Fruit fly (Drosophila melanogaster) whole organism, embryonic: ENCODE results near the gene CG18675.

Experiments
- Ada2b ChIP-seq: fragments of 200-800 bp; sonication (Bioruptor generic); IDR thresholded peaks from 2 replicates; pipeline ENCODE4 v1.3.6; 2022; ENCODE audit warnings: missing biosample characterization, missing genetic modification characterization
- Bdp1 ChIP-seq: fragments of 200-800 bp; sonication (Bioruptor generic); optimal IDR thresholded peaks from 3 replicates; lab custom pipeline; 2016; ENCODE audit warnings: missing biosample characterization, missing genetic modification characterization
- CG10543 ChIP-seq: fragments of 200-800 bp; sonication (Bioruptor generic); optimal IDR thresholded peaks from 3 replicates; lab custom pipeline; 2017; ENCODE audit warnings: missing biosample characterization, mild to moderate bottlenecking, missing genetic modification characterization, moderate library complexity
- CG10565 ChIP-seq: fragments of 200-800 bp; sonication (Bioruptor generic); optimal IDR thresholded peaks from 3 replicates; lab custom pipeline; 2016; ENCODE audit warnings: missing biosample characterization, mild to moderate bottlenecking, missing genetic modification characterization
- CG11398 ChIP-seq: fragments of 200-800 bp; sonication (Bioruptor generic); optimal IDR thresholded peaks from 2 replicates; lab custom pipeline; 2016; ENCODE audit warnings: missing biosample characterization, missing genetic modification characterization
- CG13894 ChIP-seq: fragments of 200-800 bp; sonication (Bioruptor generic); optimal IDR thresholded peaks from 3 replicates; lab custom pipeline; 2018; ENCODE audit warnings: missing biosample characterization, mild to moderate bottlenecking, missing genetic modification characterization, moderate library complexity
- CG1603 ChIP-seq: fragments of 200-800 bp; sonication (Bioruptor generic); optimal IDR thresholded peaks from 2 replicates; lab custom pipeline; 2019; ENCODE audit warnings: missing biosample characterization, mild to moderate bottlenecking, missing genetic modification characterization, moderate library complexity
- CG17186 ChIP-seq: fragments of 200-800 bp; sonication (Bioruptor generic); optimal IDR thresholded peaks from 3 replicates; lab custom pipeline; 2017; ENCODE audit warnings: missing biosample characterization, missing genetic modification reagents, missing genetic modification characterization
- CG18262 ChIP-seq: fragments of 200-800 bp; optimal IDR thresholded peaks from 3 replicates; lab custom pipeline; 2019; ENCODE audit warnings: missing biosample characterization, mild to moderate bottlenecking, missing genetic modification characterization, moderate library complexity
- CG2199 ChIP-seq: fragments of 200-800 bp; sonication (Bioruptor generic); IDR thresholded peaks from 3 replicates; pipeline ENCODE4 v1.3.6; 2022; ENCODE audit warnings: missing biosample characterization, missing genetic modification characterization
- CG4424 ChIP-seq: fragments of 200-800 bp; sonication (Bioruptor generic); optimal IDR thresholded peaks from 3 replicates; lab custom pipeline; 2016; ENCODE audit warnings: missing biosample characterization, missing genetic modification characterization
- CG5245 ChIP-seq: fragments of 200-800 bp; sonication (Bioruptor generic); optimal IDR thresholded peaks from 3 replicates; lab custom pipeline; 2016; ENCODE audit warnings: missing biosample characterization, missing genetic modification characterization
- CG9817 ChIP-seq: fragments of 200-800 bp; sonication (Bioruptor generic); optimal IDR thresholded peaks from 2 replicates; lab custom pipeline; 2018; ENCODE audit warnings: missing biosample characterization, mild to moderate bottlenecking, missing genetic modification characterization, moderate library complexity
- CHES-1-like ChIP-seq: fragments of 200-800 bp; sonication (Bioruptor generic); optimal IDR thresholded peaks from 2 replicates; lab custom pipeline; 2016; ENCODE audit warnings: missing biosample characterization, missing genetic modification characterization
- Camta ChIP-seq: fragments of 200-800 bp; sonication (Bioruptor generic); optimal IDR thresholded peaks from 2 replicates; lab custom pipeline; 2016; ENCODE audit warnings: missing biosample characterization, missing genetic modification characterization
- Doc3 ChIP-seq: fragments of 200-800 bp; sonication (Bioruptor generic); IDR thresholded peaks from 3 replicates; pipeline ENCODE4 v1.3.6; 2022; ENCODE audit warnings: missing biosample characterization, missing genetic modification characterization; ENCODE audit not compliant: partially characterized antibody
- Fer1 ChIP-seq: fragments of 200-800 bp; sonication (Bioruptor generic); optimal IDR thresholded peaks from 2 replicates; lab custom pipeline; 2017; ENCODE audit warnings: missing biosample characterization, mild to moderate bottlenecking, missing genetic modification characterization
- Med ChIP-seq: fragments of 200-800 bp; sonication (Bioruptor generic); peaks from one replicate; lab custom pipeline; 2016; ENCODE audit warnings: missing biosample characterization, missing genetic modification characterization, mild to moderate bottlenecking, inconsistent platforms, moderate library complexity
- Pdp1 ChIP-seq, 2 experiments: fragments of 200-800 bp; sonication (Bioruptor generic); optimal IDR thresholded peaks; 3 replicates each; lab custom pipeline; 2016; ENCODE audit warnings: missing biosample characterization in 2 of 2, missing genetic modification characterization in 2 of 2, mild to moderate bottlenecking in 1 of 2, moderate library complexity in 1 of 2
- Sox102F ChIP-seq: fragments of 200-800 bp; sonication (Bioruptor generic); optimal IDR thresholded peaks from 2 replicates; lab custom pipeline; 2018; ENCODE audit warnings: missing biosample characterization, mild to moderate bottlenecking, missing genetic modification characterization, moderate library complexity
- Stat92E ChIP-seq, 3 experiments: fragments of >200 bp in 2 of 3; fragments of 200-800 bp in 1 of 3; sonication (Bioruptor generic) in 1 of 3; optimal IDR thresholded peaks; 2 replicates each; lab custom pipeline; 2017 to 2019; ENCODE audit warnings: missing biosample characterization in 3 of 3, missing genetic modification characterization in 3 of 3, mild to moderate bottlenecking in 1 of 3, moderate library complexity in 1 of 3
- amos ChIP-seq: fragments of 200-800 bp; sonication (Bioruptor generic); IDR thresholded peaks from 2 replicates; pipeline ENCODE4 v1.3.6; 2022; ENCODE audit warnings: missing biosample characterization, missing genetic modification characterization; ENCODE audit not compliant: partially characterized antibody
- bsh ChIP-seq, 2 experiments: fragments of 200-800 bp; sonication (Bioruptor generic); optimal IDR thresholded peaks; 2 replicates each; lab custom pipeline; 2017 to 2018; ENCODE audit warnings: mild to moderate bottlenecking in 2 of 2, missing biosample characterization in 2 of 2, missing genetic modification characterization in 2 of 2, moderate library complexity in 1 of 2
- cad ChIP-seq: fragments of >200 bp; optimal IDR thresholded peaks from 2 replicates; lab custom pipeline; 2017; ENCODE audit warnings: missing biosample characterization, missing genetic modification characterization
- dmrt11E ChIP-seq: fragments of 200-800 bp; sonication (Bioruptor generic); optimal IDR thresholded peaks from 3 replicates; lab custom pipeline; 2018; ENCODE audit warnings: missing biosample characterization, mild to moderate bottlenecking, missing genetic modification characterization, moderate library complexity
- gem ChIP-seq: fragments of 200-800 bp; sonication (Bioruptor generic); optimal IDR thresholded peaks from 2 replicates; lab custom pipeline; 2019; ENCODE audit warnings: missing biosample characterization, mild to moderate bottlenecking, missing genetic modification characterization, moderate library complexity
- ham ChIP-seq: fragments of 200-800 bp; sonication (Bioruptor generic); IDR thresholded peaks from 2 replicates; pipeline ENCODE4 v1.3.6; 2022; ENCODE audit warnings: missing biosample characterization, missing genetic modification characterization
- hb ChIP-seq: fragments of 200-800 bp; sonication (Bioruptor generic); IDR thresholded peaks from 3 replicates; pipeline ENCODE4 v1.3.6; 2022; ENCODE audit warnings: missing biosample characterization, missing genetic modification characterization; ENCODE audit not compliant: partially characterized antibody
- hkb ChIP-seq, 2 experiments: fragments of 200-800 bp in 1 of 2; fragments of >200 bp in 1 of 2; sonication (Bioruptor generic) in 1 of 2; IDR thresholded peaks in 1 of 2; optimal IDR thresholded peaks in 1 of 2; 2 replicates each; pipeline versions ENCODE4 v1.3.6 to Lab custom; 2017 to 2022; ENCODE audit warnings: missing biosample characterization in 1 of 2, missing genetic modification characterization in 1 of 2
- jumu ChIP-seq: fragments of 200-800 bp; sonication (Bioruptor generic); optimal IDR thresholded peaks from 3 replicates; lab custom pipeline; 2016; ENCODE audit warnings: missing biosample characterization, missing genetic modification characterization
- onecut ChIP-seq: fragments of 200-800 bp; sonication (Bioruptor generic); IDR thresholded peaks from 2 replicates; pipeline ENCODE4 v1.3.6; 2022; ENCODE audit warnings: missing biosample characterization, missing genetic modification characterization
- phol ChIP-seq: fragments of 200-800 bp; sonication (Bioruptor generic); optimal IDR thresholded peaks from 3 replicates; lab custom pipeline; 2018; ENCODE audit warnings: missing biosample characterization, mild to moderate bottlenecking, missing genetic modification characterization, moderate library complexity
- pros ChIP-seq: fragments of 200-800 bp; sonication (Bioruptor generic); optimal IDR thresholded peaks from 3 replicates; lab custom pipeline; 2019; ENCODE audit warnings: missing biosample characterization, mild to moderate bottlenecking, missing genetic modification characterization, moderate library complexity
- ranshi ChIP-seq: fragments of 200-800 bp; sonication (Bioruptor generic); IDR thresholded peaks from 2 replicates; pipeline ENCODE4 v1.3.6; 2022; ENCODE audit warnings: missing biosample characterization, missing genetic modification characterization
- row ChIP-seq: fragments of 200-800 bp; sonication (Bioruptor generic); IDR thresholded peaks from 3 replicates; pipeline ENCODE4 v1.3.6; 2022; ENCODE audit warnings: missing biosample characterization, missing genetic modification characterization
- run ChIP-seq: fragments of 200-800 bp; sonication (Bioruptor generic); optimal IDR thresholded peaks from 3 replicates; lab custom pipeline; 2018; ENCODE audit warnings: missing biosample characterization, mild to moderate bottlenecking, missing genetic modification characterization
- sens ChIP-seq: fragments of 200-800 bp; sonication (Bioruptor generic); peaks from one replicate; lab custom pipeline; 2016; ENCODE audit warnings: missing biosample characterization, missing genetic modification characterization
- vvl ChIP-seq: fragments of 200-800 bp; sonication (Bioruptor generic); IDR thresholded peaks from 2 replicates; pipeline ENCODE4 v1.3.6; 2022; ENCODE audit warnings: missing biosample characterization, missing genetic modification characterization
- z ChIP-seq: fragments of 200-800 bp; sonication (Bioruptor generic); IDR thresholded peaks from 3 replicates; pipeline ENCODE4 v1.3.6; 2022; ENCODE audit warnings: missing biosample characterization, missing genetic modification characterization
- zf30C ChIP-seq: fragments of 200-800 bp; sonication (Bioruptor generic); optimal IDR thresholded peaks from 3 replicates; lab custom pipeline; 2018; ENCODE audit warnings: missing biosample characterization, mild to moderate bottlenecking, missing genetic modification characterization

The CG18675 gene

DNA sequence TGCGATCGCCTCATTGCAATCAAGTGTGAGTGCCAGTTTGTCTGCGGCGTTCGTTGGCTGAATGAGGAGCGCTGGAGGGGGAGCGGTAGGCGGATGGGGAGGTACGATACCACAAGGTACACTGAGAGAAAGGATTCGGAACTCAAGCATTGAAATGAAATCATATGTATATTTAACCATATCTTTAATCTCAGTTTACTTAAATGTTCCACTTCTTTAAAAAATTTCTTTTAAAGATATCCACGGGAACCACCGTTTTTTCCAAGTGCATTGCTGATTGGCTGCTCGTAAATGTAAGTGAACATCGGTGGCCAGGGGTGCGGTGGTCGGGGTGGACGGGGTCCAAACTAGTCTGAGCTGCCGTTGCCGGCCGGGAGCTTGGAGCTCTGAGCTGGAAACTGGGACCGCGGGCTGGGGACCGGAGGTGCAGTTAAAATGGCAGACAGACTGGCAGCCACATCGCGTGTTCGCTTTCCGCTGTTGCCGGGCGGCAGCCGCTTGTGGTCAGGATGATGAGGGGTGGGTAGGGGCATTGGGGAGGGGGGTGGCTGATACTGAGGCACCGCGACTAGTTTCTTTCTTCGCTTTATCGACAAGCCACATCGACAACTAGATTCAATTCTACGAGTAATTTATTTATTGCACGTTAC, 54.6 kb downstream of the CG18675 start (continued):
- TF ChIP-seq ranshi (GFP tag; lab: Robert Waterston, UW) (peak; percentile 96), CG9817 (peak; percentile 95), dmrt11E (tag; lab: Kevin White, UChicago) (peak; percentile 97), CG11398 (GFP tag; lab: Kevin White, UChicago) (peak; percentile 91), run (peak; percentile 92), ham (GFP tag; lab: Robert Waterston, UW) (no peak), CG10543 (peak; percentile 94), hb (no peak), CHES-1-like (peak; percentile 92), CG17186 (GFP tag; lab: Kevin White, UChicago) (peak; percentile 87), Bdp1 (GFP tag; lab: Kevin White, UChicago) (peak; percentile 84), hkb (optimal IDR thresholded peaks at IDR 0.05; lab: Kevin White, UChicago) (no peak), hkb (GFP tag; IDR thresholded peaks at IDR 0.05; lab: Robert Waterston, UW) (peak; percentile 98), CG10565 (GFP tag; lab: Kevin White, UChicago) (peak; percentile 77), Fer1 (GFP tag; lab: Kevin White, UChicago) (peak; percentile 94)

DNA sequence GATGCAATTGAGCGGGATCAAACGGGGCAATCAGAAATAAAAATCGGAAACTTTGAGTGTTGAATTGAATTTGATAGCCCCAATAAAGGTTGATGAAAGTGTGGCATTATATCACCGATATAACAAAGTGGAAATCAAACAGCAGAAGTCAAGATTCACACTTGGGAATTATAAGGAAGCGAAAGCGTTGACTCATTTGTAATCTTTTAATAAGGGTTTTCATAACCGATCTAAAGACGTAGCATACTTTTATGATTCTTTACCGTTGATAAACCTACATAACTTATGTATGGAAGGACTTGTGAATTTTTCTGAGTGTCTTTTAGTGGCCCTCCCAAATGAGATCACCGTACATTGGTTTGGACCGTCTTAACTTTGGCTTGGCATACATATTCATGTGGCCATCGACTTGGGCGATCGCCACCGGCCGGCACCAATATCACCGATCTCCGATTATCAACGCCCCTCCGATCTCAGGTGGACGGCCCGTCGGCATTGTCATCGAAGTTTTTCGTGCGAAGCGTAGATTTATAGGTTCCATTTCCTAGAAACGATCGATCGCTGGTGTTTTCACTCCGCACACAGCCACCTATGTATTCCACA, 55.8 kb downstream of the CG18675 start:
- TF ChIP-seq jumu (GFP tag; lab: Kevin White, UChicago): no peak
- no peak for TF ChIP-seq Camta (GFP tag; lab: Kevin White, UChicago)
- peak; percentile 24 for TF ChIP-seq zf30C (GFP tag; lab: Kevin White, UChicago)
- TF ChIP-seq bsh (GFP tag; optimal IDR thresholded peaks at IDR 0.05; lab: Kevin White, UChicago): peak in 1 of 2 experiments; percentile 14
- TF ChIP-seq Med (GFP tag; lab: Kevin White, UChicago): peak; percentile 19
- TF ChIP-seq gem (tag; lab: Kevin White, UChicago): peak; percentile 16
- TF ChIP-seq onecut: peak; percentile 64
- TF ChIP-seq Doc3 (GFP tag; lab: Robert Waterston, UW): no peak
- TF ChIP-seq CG18262 (tag; lab: Kevin White, UChicago): peak; percentile 4
- TF ChIP-seq CG13894: peak; percentile 27
- peak; percentile 12 for TF ChIP-seq phol
- TF ChIP-seq vvl: peak; percentile 66
- peak; percentile 9 for TF ChIP-seq Sox102F (GFP tag; lab: Kevin White, UChicago)
- no peak for TF ChIP-seq CG5245
- TF ChIP-seq CG1603 (tag; lab: Kevin White, UChicago): peak; percentile 3
- no peak for TF ChIP-seq Ada2b (GFP tag; lab: Robert Waterston, UW)
- TF ChIP-seq amos: no peak
- peak; percentile 55 for TF ChIP-seq pros (GFP tag; lab: Kevin White, UChicago)
- TF ChIP-seq CG4424 (GFP tag; lab: Kevin White, UChicago): no peak
- TF ChIP-seq CG2199 (GFP tag; lab: Robert Waterston, UW): 0 out of 3 replicates have a peak, but pooled peaks have one; percentile 43
- no peak for TF ChIP-seq z (GFP tag; lab: Robert Waterston, UW)
- peak; percentile 16; the same call in 1 of the 3 replicates for TF ChIP-seq row (GFP tag; lab: Robert Waterston, UW)
- TF ChIP-seq Stat92E (GFP tag; optimal IDR thresholded peaks at IDR 0.05; lab: Kevin White, UChicago): peak in 1 of 3 experiments; percentile 89
- TF ChIP-seq cad (GFP tag; lab: Kevin White, UChicago): peak; percentile 7
- TF ChIP-seq Pdp1 (GFP tag; optimal IDR thresholded peaks at IDR 0.05; lab: Kevin White, UChicago): peak in 1 of 2 experiments; percentile 13
- peak; percentile 82 for TF ChIP-seq sens (GFP tag; lab: Kevin White, UChicago)
